Fruit fly (Drosophila melanogaster): Measurements from ENCODE around the gene Nha2.

Nha2 gene

DNA sequence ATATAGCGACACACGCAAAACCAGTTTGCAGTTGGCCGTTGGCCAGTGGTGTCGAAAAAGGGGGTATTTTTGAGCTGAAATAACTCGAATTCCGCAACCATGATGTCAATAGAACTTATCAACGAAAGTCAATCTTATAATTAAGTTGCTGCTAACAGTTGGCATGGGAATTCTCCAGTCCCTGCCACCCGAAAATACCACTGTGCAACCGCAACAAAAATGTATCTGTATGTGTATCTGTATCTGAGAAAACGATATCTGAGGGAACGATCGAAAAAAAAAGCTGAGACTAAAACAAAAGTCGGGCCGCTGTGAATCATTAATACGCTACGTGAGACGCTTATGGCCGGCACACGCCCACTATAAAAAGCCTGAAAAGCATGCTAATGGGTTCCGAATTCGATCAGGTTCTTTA is 48.2 kb upstream of the Nha2 start (continued):
- no peak for TF ChIP-seq Dp (GFP tag; optimal IDR thresholded peaks at IDR 0.05)
- no peak for TF ChIP-seq sima (GFP tag; optimal IDR thresholded peaks at IDR 0.05)
- peak; percentile 50 for TF ChIP-seq CG2678 (tag; optimal IDR thresholded peaks at IDR 0.05)
- TF ChIP-seq Blimp-1 (GFP tag; optimal IDR thresholded peaks at IDR 0.05), result peak; percentile 1
- TF ChIP-seq MESR4 (GFP tag; optimal IDR thresholded peaks at IDR 0.05), result no peak
- TF ChIP-seq sim (GFP tag; IDR thresholded peaks at IDR 0.05), result no peak
- TF ChIP-seq CG10267 (tag; optimal IDR thresholded peaks at IDR 0.05), result no peak
- TF ChIP-seq Fer2 (tag; optimal IDR thresholded peaks at IDR 0.05), result no peak
- no peak for TF ChIP-seq Deaf1 (tag; optimal IDR thresholded peaks at IDR 0.05)
- TF ChIP-seq CG8281 (tag; optimal IDR thresholded peaks at IDR 0.05), result no peak
- TF ChIP-seq NfI (GFP tag; optimal IDR thresholded peaks at IDR 0.05), result peak; percentile 50
- peak; percentile 44; the same call in 1 of the 2 replicates for TF ChIP-seq wdn (GFP tag; IDR thresholded peaks at IDR 0.05)
- peak; percentile 32 for TF ChIP-seq dmrt99B (tag; optimal IDR thresholded peaks at IDR 0.05)
- TF ChIP-seq CG2129 (GFP tag; IDR thresholded peaks at IDR 0.05; ENCODE audit: partially characterized antibody), result no peak
- peak; percentile 70 for TF ChIP-seq zfh2 (GFP tag; optimal IDR thresholded peaks at IDR 0.05)
- TF ChIP-seq Bdp1 (GFP tag; optimal IDR thresholded peaks at IDR 0.05), result no peak
- peak; percentile 24 for TF ChIP-seq CG2712 (tag; optimal IDR thresholded peaks at IDR 0.05)
- peak; percentile 76 for TF ChIP-seq Dbx (GFP tag; IDR thresholded peaks at IDR 0.05)
- no peak for TF ChIP-seq hb (GFP tag; IDR thresholded peaks at IDR 0.05; ENCODE audit: partially characterized antibody)
- TF ChIP-seq CG10274 (GFP tag; optimal IDR thresholded peaks at IDR 0.05), result peak; percentile 67
- TF ChIP-seq ci (GFP tag; IDR thresholded peaks at IDR 0.05), result 0 out of 3 replicates have a peak, but pooled peaks have one; percentile 39
- TF ChIP-seq pros (GFP tag; optimal IDR thresholded peaks at IDR 0.05), result no peak
- peak; percentile 51; the same call in 1 of the 4 replicates for TF ChIP-seq chinmo (GFP tag; IDR thresholded peaks at IDR 0.05; ENCODE audit: partially characterized antibody)
- no peak for TF ChIP-seq Asciz (GFP tag; optimal IDR thresholded peaks at IDR 0.05)
- TF ChIP-seq Med (GFP tag), result peak; percentile 92
- TF ChIP-seq so (GFP tag; IDR thresholded peaks at IDR 0.05), result 0 out of 3 replicates have a peak, but pooled peaks have one; percentile 50
- TF ChIP-seq CG13123 (GFP tag; optimal IDR thresholded peaks at IDR 0.05), result no peak
- no peak for TF ChIP-seq kni (GFP tag; optimal IDR thresholded peaks at IDR 0.05)
- peak; percentile 14; the same call in 1 of the 2 replicates for TF ChIP-seq gsb (GFP tag; IDR thresholded peaks at IDR 0.05)
- no peak for TF ChIP-seq YL-1 (GFP tag; optimal IDR thresholded peaks at IDR 0.05)
- TF ChIP-seq Dll (GFP tag; IDR thresholded peaks at IDR 0.05; ENCODE audit: partially characterized antibody), result no peak
- TF ChIP-seq bowl (GFP tag; IDR thresholded peaks at IDR 0.05), result no peak; the same call in 1 of the 2 replicates
- peak; percentile 7 to 56 for TF ChIP-seq Hr51 (GFP tag; optimal IDR thresholded peaks at IDR 0.05)
- no peak for TF ChIP-seq run (tag; optimal IDR thresholded peaks at IDR 0.05)
- TF ChIP-seq CG6175 (GFP tag; IDR thresholded peaks at IDR 0.05), result peak; percentile 8; the same call in 1 of the 3 replicates
- no peak for TF ChIP-seq odd (GFP tag; optimal IDR thresholded peaks at IDR 0.05)
- TF ChIP-seq CG8290 (GFP tag; optimal IDR thresholded peaks at IDR 0.05), result no peak
- TF ChIP-seq CG8290 (tag; optimal IDR thresholded peaks at IDR 0.05), result peak in 1 of 2 experiments; percentile 77
- TF ChIP-seq sob (GFP tag; IDR thresholded peaks at IDR 0.05), result peak; percentile 67; the same call in 1 of the 2 replicates
- TF ChIP-seq CG33557 (GFP tag; optimal IDR thresholded peaks at IDR 0.05), result no peak
- TF ChIP-seq CG7372 (GFP tag; IDR thresholded peaks at IDR 0.05), result peak; percentile 26; the same call in 1 of the 2 replicates
- no peak for TF ChIP-seq rib (GFP tag; IDR thresholded peaks at IDR 0.05)
- no peak for TF ChIP-seq CG15479 (GFP tag; optimal IDR thresholded peaks at IDR 0.05)
- TF ChIP-seq insv (GFP tag; optimal IDR thresholded peaks at IDR 0.05), result no peak
- TF ChIP-seq dati (GFP tag; IDR thresholded peaks at IDR 0.05), result no peak
- no peak for TF ChIP-seq CG8359 (GFP tag; optimal IDR thresholded peaks at IDR 0.05; ENCODE audit: borderline replicate concordance)
- peak; percentile 24 for TF ChIP-seq CG18619 (GFP tag; optimal IDR thresholded peaks at IDR 0.05)
- TF ChIP-seq Side (GFP tag; optimal IDR thresholded peaks at IDR 0.05), result peak; percentile 47
- no peak for TF ChIP-seq hth (optimal IDR thresholded peaks at IDR 0.05)
- TF ChIP-seq caup (GFP tag; optimal IDR thresholded peaks at IDR 0.05; ENCODE audit: severe bottlenecking), result peak; percentile 40

All from whole organism, embryonic.